Worm (Caenorhabditis elegans) whole organism, mixed stage, embryonic: Measurements from ENCODE around the gene F55G11.1.

Experiments used
- M03D4.4 ChIP-seq: sonication (generic microtip); optimal IDR thresholded peaks from 2 replicates; lab custom pipeline; 2017; ENCODE audit warnings: mild to moderate bottlenecking, missing genetic modification characterization, missing compliant biosample characterization
- bed-3 ChIP-seq: fragments of 200-800 bp; sonication (Bioruptor generic); optimal IDR thresholded peaks from 3 replicates; lab custom pipeline; 2018; ENCODE audit warnings: mild to moderate bottlenecking, missing genetic modification characterization, moderate library complexity, missing compliant biosample characterization
- ceh-39 ChIP-seq: fragments of 150-350 bp; optimal IDR thresholded peaks from 2 replicates; lab custom pipeline; 2014; ENCODE audit warnings: missing biosample characterization, missing genetic modification characterization
- ceh-43 ChIP-seq: fragments of 200-800 bp; sonication (Bioruptor generic); optimal IDR thresholded peaks from 2 replicates; lab custom pipeline; 2018; ENCODE audit warnings: mild to moderate bottlenecking, missing genetic modification characterization, moderate library complexity, missing compliant biosample characterization
- ceh-83 ChIP-seq: fragments of 200-800 bp; sonication (Bioruptor generic); optimal IDR thresholded peaks from 2 replicates; lab custom pipeline; 2018; ENCODE audit warnings: mild to moderate bottlenecking, missing genetic modification characterization, missing compliant biosample characterization
- ces-1 ChIP-seq: fragments of 150-350 bp; optimal IDR thresholded peaks from 2 replicates; lab custom pipeline; 2014; ENCODE audit warnings: missing biosample characterization, missing genetic modification reagents, missing genetic modification characterization
- cnd-1 ChIP-seq: fragments of 200-800 bp; sonication (Bioruptor generic); optimal IDR thresholded peaks from 2 replicates; lab custom pipeline; 2018; ENCODE audit warnings: mild to moderate bottlenecking, missing genetic modification characterization, missing compliant biosample characterization
- drap-1 ChIP-seq: fragments of 200-800 bp; sonication (Bioruptor generic); optimal IDR thresholded peaks from 3 replicates; lab custom pipeline; 2018; ENCODE audit warnings: mild to moderate bottlenecking, missing genetic modification characterization, missing compliant biosample characterization
- elt-1 ChIP-seq: sonication (generic microtip); optimal IDR thresholded peaks from 2 replicates; lab custom pipeline; 2017; ENCODE audit warnings: missing genetic modification characterization, mild to moderate bottlenecking, missing compliant biosample characterization, antibody characterized with exemption, moderate library complexity, borderline replicate concordance; ENCODE audit not compliant: insufficient read depth
- elt-3 ChIP-seq: fragments of 150-350 bp; optimal IDR thresholded peaks from 2 replicates; lab custom pipeline; 2014; ENCODE audit warnings: missing biosample characterization, missing genetic modification characterization
- flh-1 ChIP-seq: fragments of 200-800 bp; sonication (Bioruptor generic); optimal IDR thresholded peaks from 2 replicates; lab custom pipeline; 2018; ENCODE audit warnings: mild to moderate bottlenecking, missing genetic modification characterization, moderate library complexity, missing compliant biosample characterization
- lin-13 ChIP-seq: fragments of 150-350 bp; optimal IDR thresholded peaks from 2 replicates; lab custom pipeline; 2014; ENCODE audit warnings: missing biosample characterization, missing genetic modification characterization
- lin-32 ChIP-seq: fragments of 200-800 bp; sonication (Bioruptor generic); optimal IDR thresholded peaks from 2 replicates; lab custom pipeline; 2018; ENCODE audit warnings: mild to moderate bottlenecking, missing genetic modification characterization, missing compliant biosample characterization
- lsy-2 ChIP-seq: fragments of 150-350 bp; optimal IDR thresholded peaks from 2 replicates; lab custom pipeline; 2014; ENCODE audit warnings: missing biosample characterization, missing genetic modification characterization
- mab-5 ChIP-seq: fragments of 150-350 bp; optimal IDR thresholded peaks from 2 replicates; lab custom pipeline; 2014; ENCODE audit warnings: missing biosample characterization, missing genetic modification characterization
- mls-2 ChIP-seq: sonication (generic microtip); optimal IDR thresholded peaks from 2 replicates; lab custom pipeline; 2016; ENCODE audit warnings: mild to moderate bottlenecking, missing genetic modification characterization, moderate library complexity, missing compliant biosample characterization
- nhr-12 ChIP-seq: fragments of 150-350 bp; optimal IDR thresholded peaks from 2 replicates; lab custom pipeline; 2014; ENCODE audit warnings: missing biosample characterization, missing genetic modification characterization
- nhr-2 ChIP-seq: fragments of 150-350 bp; optimal IDR thresholded peaks from 2 replicates; lab custom pipeline; 2014; ENCODE audit warnings: missing biosample characterization, missing genetic modification characterization
- nhr-237 ChIP-seq: fragments of 150-350 bp; optimal IDR thresholded peaks from 2 replicates; lab custom pipeline; 2014; ENCODE audit warnings: missing biosample characterization, missing genetic modification characterization
- nhr-28 ChIP-seq: fragments of 150-350 bp; optimal IDR thresholded peaks from 2 replicates; lab custom pipeline; 2014; ENCODE audit warnings: missing biosample characterization, missing genetic modification characterization
- sem-2 ChIP-seq: fragments of 200-800 bp; sonication (Bioruptor generic); optimal IDR thresholded peaks from 2 replicates; lab custom pipeline; 2018; ENCODE audit warnings: mild to moderate bottlenecking, missing genetic modification characterization, missing compliant biosample characterization
- snpc-4 ChIP-seq: fragments of 150-350 bp; optimal IDR thresholded peaks from 2 replicates; lab custom pipeline; 2014; ENCODE audit warnings: missing biosample characterization, missing genetic modification characterization
- sptf-1 ChIP-seq: sonication (generic microtip); optimal IDR thresholded peaks from 2 replicates; lab custom pipeline; 2017; ENCODE audit warnings: mild to moderate bottlenecking, missing genetic modification characterization, moderate library complexity, missing compliant biosample characterization
- tbx-8 ChIP-seq: fragments of 200-800 bp; sonication (Bioruptor generic); optimal IDR thresholded peaks from 2 replicates; lab custom pipeline; 2018; ENCODE audit warnings: mild to moderate bottlenecking, missing genetic modification characterization, moderate library complexity, missing compliant biosample characterization
- unc-120 ChIP-seq: sonication (generic microtip); optimal IDR thresholded peaks from 2 replicates; lab custom pipeline; 2017; ENCODE audit warnings: missing genetic modification characterization, missing compliant biosample characterization; ENCODE audit not compliant: poor library complexity, severe bottlenecking
- unc-39 ChIP-seq: fragments of 150-350 bp; optimal IDR thresholded peaks from 2 replicates; lab custom pipeline; 2014; ENCODE audit warnings: missing biosample characterization, missing genetic modification characterization
- unc-62 ChIP-seq: fragments of 150-350 bp; optimal IDR thresholded peaks from 2 replicates; lab custom pipeline; 2014; ENCODE audit warnings: missing biosample characterization, missing genetic modification reagents, missing genetic modification characterization
- zip-8 ChIP-seq: fragments of 150-350 bp; optimal IDR thresholded peaks from 2 replicates; lab custom pipeline; 2014; ENCODE audit warnings: missing biosample characterization, missing genetic modification characterization
- ztf-11 ChIP-seq: fragments of 150-350 bp; optimal IDR thresholded peaks from 2 replicates; lab custom pipeline; 2014; ENCODE audit warnings: missing biosample characterization, missing genetic modification characterization

Gene F55G11.1

ce11 chrIV:12960136-12960535 lies 13.7 kb upstream of the F55G11.1 start, which contains the start of gene F55G11.7:
TSS of gene F55G11.7 (plus strand) at chrIV:12960436.
- TF ChIP-seq unc-39 (tag; lab: Kevin White, UChicago) (no peak), sem-2 (GFP tag; lab: Kevin White, UChicago) (no peak), elt-3 (tag; lab: Kevin White, UChicago) (no peak), ceh-39 (no peak), cnd-1 (tag; lab: Kevin White, UChicago) (no peak), drap-1 (GFP tag; lab: Kevin White, UChicago) (no peak), snpc-4 (no peak), lsy-2 (tag; lab: Kevin White, UChicago) (no peak), nhr-2 (tag; lab: Kevin White, UChicago) (no peak), ces-1 (GFP tag; lab: Kevin White, UChicago) (no peak), ceh-83 (GFP tag; lab: Kevin White, UChicago) (no peak), ceh-43 (GFP tag; lab: Kevin White, UChicago) (no peak), mls-2 (tag; lab: Kevin White, UChicago) (no peak), nhr-12 (tag; lab: Kevin White, UChicago) (no peak), lin-32 (GFP tag; lab: Kevin White, UChicago) (no peak), nhr-28 (tag; lab: Kevin White, UChicago) (no peak)

- TF ChIP-seq nhr-12 (tag; lab: Kevin White, UChicago) = no peak
- TF ChIP-seq lin-13 = no peak
- no peak for TF ChIP-seq flh-1 (GFP tag; lab: Kevin White, UChicago)
- no peak for TF ChIP-seq ceh-39
- TF ChIP-seq bed-3 (GFP tag; lab: Kevin White, UChicago) = no peak
- no peak for TF ChIP-seq zip-8 (tag; lab: Kevin White, UChicago)
- TF ChIP-seq ces-1 (GFP tag; lab: Kevin White, UChicago) = no peak
- no peak for TF ChIP-seq M03D4.4 (tag; lab: Kevin White, UChicago)
- no peak for TF ChIP-seq drap-1 (GFP tag; lab: Kevin White, UChicago)
- TF ChIP-seq sptf-1 (tag; lab: Kevin White, UChicago) = no peak
- TF ChIP-seq lin-32 (GFP tag; lab: Kevin White, UChicago) = no peak
- TF ChIP-seq unc-120 = no peak
- TF ChIP-seq nhr-237 = no peak
- TF ChIP-seq mls-2 (tag; lab: Kevin White, UChicago) = no peak
These were observed 11.3 kb upstream of the F55G11.1 start, which contains the start of gene F55G11.6 for ce11 chrIV:12957730-12958129. TSS of gene F55G11.6 (plus strand) at chrIV:12958030.

ce11 chrIV:12948470-12948869 lies 2.1 kb upstream of the F55G11.1 start, which contains the start of gene F55G11.10:
TSS of gene F55G11.10 (plus strand) at chrIV:12948770.
- TF ChIP-seq nhr-28 (tag; lab: Kevin White, UChicago) (no peak), ceh-83 (GFP tag; lab: Kevin White, UChicago) (no peak), elt-1 (tag; lab: Kevin White, UChicago) (no peak), nhr-2 (tag; lab: Kevin White, UChicago) (no peak), tbx-8 (GFP tag; lab: Kevin White, UChicago) (no peak), bed-3 (GFP tag; lab: Kevin White, UChicago) (no peak), mls-2 (tag; lab: Kevin White, UChicago) (no peak), ceh-39 (no peak), mab-5 (tag; lab: Kevin White, UChicago) (no peak), unc-62 (no peak), elt-3 (tag; lab: Kevin White, UChicago) (no peak), unc-39 (tag; lab: Kevin White, UChicago) (no peak), snpc-4 (no peak), lsy-2 (tag; lab: Kevin White, UChicago) (no peak), zip-8 (tag; lab: Kevin White, UChicago) (no peak), drap-1 (GFP tag; lab: Kevin White, UChicago) (no peak)

ce11 chrIV:12942633-12943032 lies 3.8 kb downstream of the F55G11.1 start, which contains the start of gene dct-19:
TSS of gene dct-19 (plus strand) at chrIV:12942933.
- TF ChIP-seq M03D4.4 (tag; lab: Kevin White, UChicago) = no peak
- TF ChIP-seq flh-1 (GFP tag; lab: Kevin White, UChicago) = no peak
- TF ChIP-seq mls-2 (tag; lab: Kevin White, UChicago) = no peak
- no peak for TF ChIP-seq ztf-11 (tag; lab: Kevin White, UChicago)
- no peak for TF ChIP-seq ceh-43 (GFP tag; lab: Kevin White, UChicago)
- no peak for TF ChIP-seq unc-120
- TF ChIP-seq nhr-2 (tag; lab: Kevin White, UChicago) = no peak
- TF ChIP-seq sem-2 (GFP tag; lab: Kevin White, UChicago) = no peak
- TF ChIP-seq nhr-28 (tag; lab: Kevin White, UChicago) = no peak
- no peak for TF ChIP-seq lsy-2 (tag; lab: Kevin White, UChicago)
- no peak for TF ChIP-seq bed-3 (GFP tag; lab: Kevin White, UChicago)
- no peak for TF ChIP-seq snpc-4
